Worm (Caenorhabditis elegans) whole organism, mixed stage, embryonic: ENCODE results near the gene C14B9.3.

ENCODE experiments used
- ceh-43 ChIP-seq: fragments of 200-800 bp; sonication (Bioruptor generic); optimal IDR thresholded peaks from 2 replicates; lab custom pipeline; 2018; ENCODE audit warnings: mild to moderate bottlenecking, missing genetic modification characterization, moderate library complexity, missing compliant biosample characterization
- elt-1 ChIP-seq: sonication (generic microtip); optimal IDR thresholded peaks from 2 replicates; lab custom pipeline; 2017; ENCODE audit warnings: missing genetic modification characterization, mild to moderate bottlenecking, missing compliant biosample characterization, antibody characterized with exemption, moderate library complexity, borderline replicate concordance; ENCODE audit not compliant: insufficient read depth
- hlh-1 ChIP-seq: fragments of 150-350 bp; optimal IDR thresholded peaks from 2 replicates; lab custom pipeline; 2014; ENCODE audit warnings: missing biosample characterization, missing genetic modification reagents, missing genetic modification characterization
- lsy-2 ChIP-seq: fragments of 150-350 bp; optimal IDR thresholded peaks from 2 replicates; lab custom pipeline; 2014; ENCODE audit warnings: missing biosample characterization, missing genetic modification characterization
- unc-39 ChIP-seq: fragments of 150-350 bp; optimal IDR thresholded peaks from 2 replicates; lab custom pipeline; 2014; ENCODE audit warnings: missing biosample characterization, missing genetic modification characterization

ce11 chrIII:8105771-8106170 lies 2.8 kb upstream of the C14B9.3 start:
- TF ChIP-seq ceh-43 (no peak), lsy-2 (tag; lab: Kevin White, UChicago) (no peak), elt-1 (no peak), unc-39 (tag; lab: Kevin White, UChicago) (no peak), hlh-1 (tag; lab: Kevin White, UChicago) (no peak)
